Fruit fly (Drosophila melanogaster): ENCODE measurements around the gene tsg.

The tsg gene

dm6 chrX:11988912-11989311 is at the start of gene tsg:
Gene tsg, minus strand, starts transcription at chrX:11988948.
- TF ChIP-seq zen (tag; optimal IDR thresholded peaks at IDR 0.05) = peak; percentile 88
- peak in 1 of 2 experiments; percentile 79 for TF ChIP-seq tll (GFP tag; optimal IDR thresholded peaks at IDR 0.05)
- TF ChIP-seq Bteb2 (GFP tag; optimal IDR thresholded peaks at IDR 0.05) = no peak
- peak; percentile 26 for TF ChIP-seq Elba2 (GFP tag; optimal IDR thresholded peaks at IDR 0.05)
- peak; percentile 52 for TF ChIP-seq CG15479 (GFP tag; optimal IDR thresholded peaks at IDR 0.05)

- TF ChIP-seq CG12391 (tag; optimal IDR thresholded peaks at IDR 0.05) = no peak
- TF ChIP-seq bbx (GFP tag; IDR thresholded peaks at IDR 0.05; ENCODE audit: partially characterized antibody) = no peak
- no peak for TF ChIP-seq amos (GFP tag; IDR thresholded peaks at IDR 0.05; ENCODE audit: partially characterized antibody)
- no peak for TF ChIP-seq CG3726 (GFP tag; IDR thresholded peaks at IDR 0.05)
- TF ChIP-seq stwl (tag; optimal IDR thresholded peaks at IDR 0.05) = peak; percentile 2
- no peak for TF ChIP-seq Bdp1 (GFP tag; optimal IDR thresholded peaks at IDR 0.05)
- peak; percentile 17 for TF ChIP-seq CG11504 (tag; optimal IDR thresholded peaks at IDR 0.05)
- no peak for TF ChIP-seq Fer1 (GFP tag; optimal IDR thresholded peaks at IDR 0.05)
- TF ChIP-seq Dp (GFP tag; optimal IDR thresholded peaks at IDR 0.05) = peak; percentile 17
- TF ChIP-seq gem (tag; optimal IDR thresholded peaks at IDR 0.05) = peak; percentile 11
- peak; percentile 7 for TF ChIP-seq Med (GFP tag)
- TF ChIP-seq Pdp1 (GFP tag; optimal IDR thresholded peaks at IDR 0.05) = peak in 1 of 2 experiments; percentile 79
- no peak for TF ChIP-seq exex (tag; optimal IDR thresholded peaks at IDR 0.05)
- TF ChIP-seq CTCF (GFP tag; optimal IDR thresholded peaks at IDR 0.05) = peak; percentile 93
- TF ChIP-seq CG15601 (tag; optimal IDR thresholded peaks at IDR 0.05) = peak; percentile 7
- peak; percentile 1 for TF ChIP-seq Myb (GFP tag; optimal IDR thresholded peaks at IDR 0.05)
- TF ChIP-seq CG6854 (GFP tag; optimal IDR thresholded peaks at IDR 0.05) = no peak
- no peak for TF ChIP-seq CG11696 (GFP tag; IDR thresholded peaks at IDR 0.05)
- peak; percentile 17 for TF ChIP-seq pita (GFP tag; optimal IDR thresholded peaks at IDR 0.05)
- TF ChIP-seq grn (GFP tag; optimal IDR thresholded peaks at IDR 0.05) = no peak
- no peak for TF ChIP-seq CG7987 (GFP tag; optimal IDR thresholded peaks at IDR 0.05)
- peak; percentile 89 for TF ChIP-seq Dip2 (GFP tag; IDR thresholded peaks at IDR 0.05)
Observed at dm6 chrX:12035207-12035606, 46.5 kb upstream of the tsg start.

dm6 chrX:12034713-12035112 is 46.0 kb upstream of the tsg start:
- TF ChIP-seq Bgb (GFP tag; IDR thresholded peaks at IDR 0.05; ENCODE audit: partially characterized antibody) = 0 out of 2 replicates have a peak, but pooled peaks have one; percentile 28
- no peak for TF ChIP-seq p53 (GFP tag; optimal IDR thresholded peaks at IDR 0.05)
- TF ChIP-seq CG9727 (GFP tag; optimal IDR thresholded peaks at IDR 0.05) = no peak
- 0 out of 4 replicates have a peak, but pooled peaks have one; percentile 22 for TF ChIP-seq Dll (GFP tag; IDR thresholded peaks at IDR 0.05; ENCODE audit: partially characterized antibody)
- TF ChIP-seq CG5953 (GFP tag; IDR thresholded peaks at IDR 0.05) = no peak
- no peak for TF ChIP-seq kay (GFP tag; optimal IDR thresholded peaks at IDR 0.05)
- peak; percentile 62 for TF ChIP-seq nerfin-2 (GFP tag; IDR thresholded peaks at IDR 0.05; ENCODE audit: partially characterized antibody)
- peak; percentile 73 for TF ChIP-seq HLH4C (GFP tag; IDR thresholded peaks at IDR 0.05; ENCODE audit: partially characterized antibody)
- TF ChIP-seq prd (optimal IDR thresholded peaks at IDR 0.05) = no peak
- no peak for TF ChIP-seq prd (GFP tag; IDR thresholded peaks at IDR 0.05)
- TF ChIP-seq CG1529 (GFP tag; optimal IDR thresholded peaks at IDR 0.05) = no peak
- no peak for TF ChIP-seq CG10321 (GFP tag; IDR thresholded peaks at IDR 0.05)
- 0 out of 2 replicates have a peak, but pooled peaks have one; percentile 24 for TF ChIP-seq Scr (GFP tag; IDR thresholded peaks at IDR 0.05; ENCODE audit: partially characterized antibody)
- TF ChIP-seq CG31365 (tag; optimal IDR thresholded peaks at IDR 0.05) = no peak
- TF ChIP-seq CG6654 (GFP tag; optimal IDR thresholded peaks at IDR 0.05) = no peak
- no peak for TF ChIP-seq Myb (GFP tag; optimal IDR thresholded peaks at IDR 0.05)
- no peak for TF ChIP-seq abd-A (tag; optimal IDR thresholded peaks at IDR 0.05)
- TF ChIP-seq CG7963 (GFP tag; IDR thresholded peaks at IDR 0.05; ENCODE audit: partially characterized antibody) = 0 out of 3 replicates have a peak, but pooled peaks have one; percentile 44
- peak; percentile 53; the same call in 1 of the 3 replicates for TF ChIP-seq CG14860 (GFP tag; IDR thresholded peaks at IDR 0.05; ENCODE audit: partially characterized antibody)
- no peak for TF ChIP-seq disco-r (GFP tag; optimal IDR thresholded peaks at IDR 0.05)
- TF ChIP-seq CG16813 (GFP tag; IDR thresholded peaks at IDR 0.05; ENCODE audit: partially characterized antibody) = peak; percentile 42; the same call in 2 of the 3 replicates
- no peak for TF ChIP-seq chif (GFP tag; optimal IDR thresholded peaks at IDR 0.05)
